Fruit fly (Drosophila melanogaster) whole organism, prepupa: ENCODE data around the gene CG7149.

Experiments
- Blimp-1 ChIP-seq: fragments of 200-800 bp; sonication (Bioruptor generic); optimal IDR thresholded peaks from 3 replicates; lab custom pipeline; 2017; ENCODE audit warnings: missing biosample characterization, missing genetic modification characterization, mild to moderate bottlenecking, moderate library complexity, missing genetic modification reagents
- CG10631 ChIP-seq: fragments of 200-800 bp; sonication (Bioruptor generic); optimal IDR thresholded peaks from 2 replicates; lab custom pipeline; 2016; ENCODE audit warnings: missing biosample characterization, missing genetic modification characterization
- CG10669 ChIP-seq: fragments of 200-800 bp; sonication (Bioruptor generic); optimal IDR thresholded peaks from 3 replicates; lab custom pipeline; 2018; ENCODE audit warnings: missing biosample characterization, mild to moderate bottlenecking, missing genetic modification characterization, moderate library complexity
- CG11902 ChIP-seq: fragments of 200-800 bp; sonication (Bioruptor generic); optimal IDR thresholded peaks from 3 replicates; lab custom pipeline; 2016; ENCODE audit warnings: missing biosample characterization, missing genetic modification characterization
- CG15336 ChIP-seq: fragments of 200-800 bp; sonication (Bioruptor generic); IDR thresholded peaks from 2 replicates; pipeline ENCODE4 v1.3.6; 2022; ENCODE audit warnings: missing biosample characterization, missing genetic modification characterization
- CG1621 ChIP-seq: fragments of 200-800 bp; sonication (Bioruptor generic); optimal IDR thresholded peaks from 3 replicates; lab custom pipeline; 2018; ENCODE audit warnings: missing biosample characterization, mild to moderate bottlenecking, missing genetic modification characterization
- CG16779 ChIP-seq: fragments of 200-800 bp; sonication (Bioruptor generic); optimal IDR thresholded peaks from 3 replicates; lab custom pipeline; 2017; ENCODE audit warnings: missing biosample characterization, mild to moderate bottlenecking, missing genetic modification characterization
- CG3032 ChIP-seq: fragments of 200-800 bp; optimal IDR thresholded peaks from 2 replicates; lab custom pipeline; 2019; ENCODE audit warnings: missing biosample characterization, mild to moderate bottlenecking, missing genetic modification characterization, moderate library complexity
- CG31627 ChIP-seq: fragments of 200-800 bp; sonication (Bioruptor generic); optimal IDR thresholded peaks from 3 replicates; lab custom pipeline; 2016; ENCODE audit warnings: missing biosample characterization, missing genetic modification characterization
- CG34406 ChIP-seq: fragments of 200-800 bp; sonication (Bioruptor generic); optimal IDR thresholded peaks from 3 replicates; lab custom pipeline; 2016; ENCODE audit warnings: missing biosample characterization, missing genetic modification characterization
- CG3919 ChIP-seq: fragments of 200-800 bp; sonication (Bioruptor generic); optimal IDR thresholded peaks from 3 replicates; lab custom pipeline; 2016; ENCODE audit warnings: missing biosample characterization, missing genetic modification characterization
- CG4318 ChIP-seq: fragments of 200-800 bp; sonication (Bioruptor generic); optimal IDR thresholded peaks from 3 replicates; lab custom pipeline; 2017; ENCODE audit warnings: missing biosample characterization, mild to moderate bottlenecking, missing genetic modification characterization
- CG6276 ChIP-seq: fragments of 200-800 bp; sonication (Bioruptor generic); optimal IDR thresholded peaks from 2 replicates; lab custom pipeline; 2017; ENCODE audit warnings: missing biosample characterization, mild to moderate bottlenecking, missing genetic modification characterization
- CG6792 ChIP-seq: fragments of 200-800 bp; sonication (Bioruptor generic); optimal IDR thresholded peaks from 3 replicates; lab custom pipeline; 2016; ENCODE audit warnings: missing biosample characterization, missing genetic modification characterization
- CG6808 ChIP-seq: fragments of 200-800 bp; sonication (Bioruptor generic); optimal IDR thresholded peaks from 3 replicates; lab custom pipeline; 2017; ENCODE audit warnings: missing biosample characterization, missing genetic modification characterization, mild to moderate bottlenecking, moderate library complexity, missing genetic modification reagents
- CG6854 ChIP-seq: fragments of 200-800 bp; sonication (Bioruptor generic); optimal IDR thresholded peaks from 2 replicates; lab custom pipeline; 2017; ENCODE audit warnings: missing biosample characterization, mild to moderate bottlenecking, missing genetic modification characterization
- CG7368 ChIP-seq: fragments of 200-800 bp; sonication (Bioruptor generic); optimal IDR thresholded peaks from 3 replicates; lab custom pipeline; 2016; ENCODE audit warnings: missing biosample characterization, missing genetic modification characterization
- CG8319 ChIP-seq: fragments of 200-800 bp; sonication (Bioruptor generic); optimal IDR thresholded peaks from 3 replicates; lab custom pipeline; 2016; ENCODE audit warnings: missing biosample characterization, missing genetic modification characterization
- CG8632 ChIP-seq: fragments of 200-800 bp; sonication (Bioruptor generic); optimal IDR thresholded peaks from 3 replicates; lab custom pipeline; 2016; ENCODE audit warnings: missing biosample characterization, missing genetic modification characterization
- CG9139 ChIP-seq: fragments of 200-800 bp; sonication (Bioruptor generic); optimal IDR thresholded peaks from 3 replicates; lab custom pipeline; 2017; ENCODE audit warnings: missing biosample characterization, mild to moderate bottlenecking, missing genetic modification characterization
- Eip75B ChIP-seq: fragments of 200-800 bp; sonication (Bioruptor generic); optimal IDR thresholded peaks from 3 replicates; lab custom pipeline; 2016; ENCODE audit warnings: missing biosample characterization, missing genetic modification characterization
- Eip78C ChIP-seq: fragments of 200-800 bp; sonication (Bioruptor generic); peaks from one replicate; lab custom pipeline; 2016; ENCODE audit warnings: missing biosample characterization, missing genetic modification characterization
- Eip93F ChIP-seq: fragments of 200-800 bp; sonication (Bioruptor generic); optimal IDR thresholded peaks from 2 replicates; lab custom pipeline; 2016; ENCODE audit warnings: missing biosample characterization, mild to moderate bottlenecking, missing genetic modification characterization
- Ets21C ChIP-seq: fragments of 200-800 bp; sonication (Bioruptor generic); optimal IDR thresholded peaks from 3 replicates; lab custom pipeline; 2016; ENCODE audit warnings: missing biosample characterization, missing genetic modification characterization
- Ets96B ChIP-seq: fragments of 200-800 bp; optimal IDR thresholded peaks from 2 replicates; lab custom pipeline; 2019; ENCODE audit warnings: missing biosample characterization, mild to moderate bottlenecking, missing genetic modification characterization, moderate library complexity
- Gug ChIP-seq: fragments of 200-800 bp; sonication (Bioruptor generic); IDR thresholded peaks from 2 replicates; pipeline ENCODE4 v1.3.6; 2022; ENCODE audit warnings: missing biosample characterization, missing genetic modification characterization
- Hr38 ChIP-seq: sonication (Bioruptor generic); optimal IDR thresholded peaks from 2 replicates; lab custom pipeline; 2016; ENCODE audit warnings: missing biosample characterization, missing genetic modification characterization
- Hr39 ChIP-seq: fragments of 200-800 bp; sonication (Bioruptor generic); optimal IDR thresholded peaks from 2 replicates; lab custom pipeline; 2016; ENCODE audit warnings: missing biosample characterization, missing genetic modification characterization
- Hr4 ChIP-seq: fragments of 200-800 bp; sonication (Bioruptor generic); optimal IDR thresholded peaks from 3 replicates; lab custom pipeline; 2016; ENCODE audit warnings: missing biosample characterization, missing genetic modification characterization
- Lpt ChIP-seq: fragments of 200-800 bp; sonication (Bioruptor generic); optimal IDR thresholded peaks from 3 replicates; lab custom pipeline; 2016; ENCODE audit warnings: missing biosample characterization, missing genetic modification characterization
- Met ChIP-seq: fragments of 200-800 bp; sonication (Bioruptor generic); optimal IDR thresholded peaks from 3 replicates; lab custom pipeline; 2016; ENCODE audit warnings: missing biosample characterization, missing genetic modification characterization
- OdsH ChIP-seq: fragments of 200-800 bp; sonication (Bioruptor generic); optimal IDR thresholded peaks from 3 replicates; lab custom pipeline; 2016; ENCODE audit warnings: missing biosample characterization, missing genetic modification characterization
- Smox ChIP-seq: fragments of 200-800 bp; sonication (Bioruptor generic); optimal IDR thresholded peaks from 3 replicates; lab custom pipeline; 2016; ENCODE audit warnings: missing biosample characterization, missing genetic modification characterization
- Sox102F ChIP-seq: fragments of 200-800 bp; sonication (Bioruptor generic); optimal IDR thresholded peaks from 2 replicates; lab custom pipeline; 2016; ENCODE audit warnings: missing biosample characterization, mild to moderate bottlenecking, missing genetic modification characterization
- Sox14 ChIP-seq: fragments of 200-800 bp; sonication (Bioruptor generic); optimal IDR thresholded peaks from 3 replicates; lab custom pipeline; 2016; ENCODE audit warnings: missing biosample characterization, missing genetic modification characterization
- Sox15 ChIP-seq: fragments of 200-800 bp; sonication (Bioruptor generic); optimal IDR thresholded peaks from 3 replicates; lab custom pipeline; 2016; ENCODE audit warnings: missing biosample characterization, missing genetic modification characterization
- acj6 ChIP-seq: fragments of 200-800 bp; sonication (Bioruptor generic); optimal IDR thresholded peaks from 3 replicates; lab custom pipeline; 2016; ENCODE audit warnings: missing biosample characterization, missing genetic modification characterization
- cyc ChIP-seq: fragments of 200-800 bp; sonication (Bioruptor generic); optimal IDR thresholded peaks from 3 replicates; lab custom pipeline; 2016; ENCODE audit warnings: missing biosample characterization, missing genetic modification characterization
- dac ChIP-seq: fragments of 200-800 bp; sonication (Bioruptor generic); optimal IDR thresholded peaks from 2 replicates; lab custom pipeline; 2017; ENCODE audit warnings: missing biosample characterization, mild to moderate bottlenecking, missing genetic modification characterization
- dsx ChIP-seq: fragments of 200-800 bp; optimal IDR thresholded peaks from 3 replicates; lab custom pipeline; 2019; ENCODE audit warnings: missing biosample characterization, mild to moderate bottlenecking, missing genetic modification characterization, moderate library complexity; ENCODE audit not compliant: poor library complexity, severe bottlenecking
- eg ChIP-seq: fragments of 200-800 bp; sonication (Bioruptor generic); IDR thresholded peaks from 3 replicates; pipeline ENCODE4 v1.3.6; 2022; ENCODE audit warnings: missing biosample characterization, missing genetic modification characterization
- esn ChIP-seq: fragments of 200-800 bp; sonication (Bioruptor generic); optimal IDR thresholded peaks from 2 replicates; lab custom pipeline; 2016; ENCODE audit warnings: missing biosample characterization, mild to moderate bottlenecking, missing genetic modification characterization, moderate library complexity
- fd59A ChIP-seq: fragments of 200-800 bp; sonication (Bioruptor generic); optimal IDR thresholded peaks from 2 replicates; lab custom pipeline; 2017; ENCODE audit warnings: missing biosample characterization, mild to moderate bottlenecking, missing genetic modification characterization, missing genetic modification reagents
- fd85E ChIP-seq: fragments of 200-800 bp; sonication (Bioruptor generic); optimal IDR thresholded peaks from 3 replicates; lab custom pipeline; 2016; ENCODE audit warnings: missing biosample characterization, missing genetic modification characterization
- fkh ChIP-seq: fragments of 200-800 bp; sonication (Bioruptor generic); optimal IDR thresholded peaks from 3 replicates; lab custom pipeline; 2017; ENCODE audit warnings: missing biosample characterization, mild to moderate bottlenecking, missing genetic modification characterization, moderate library complexity
- lz ChIP-seq: fragments of 200-800 bp; sonication (Bioruptor generic); optimal IDR thresholded peaks from 3 replicates; lab custom pipeline; 2016; ENCODE audit warnings: missing biosample characterization, missing genetic modification characterization
- net ChIP-seq: fragments of 200-800 bp; sonication (Bioruptor generic); optimal IDR thresholded peaks from 3 replicates; lab custom pipeline; 2016; ENCODE audit warnings: missing biosample characterization, missing genetic modification characterization
- pdm3 ChIP-seq: fragments of 200-800 bp; sonication (Bioruptor generic); optimal IDR thresholded peaks from 3 replicates; lab custom pipeline; 2016; ENCODE audit warnings: missing biosample characterization, missing genetic modification characterization
- salr ChIP-seq, 2 experiments: fragments of 200-800 bp; sonication (Bioruptor generic); optimal IDR thresholded peaks; 3 replicates each; lab custom pipeline; 2016 to 2018; ENCODE audit warnings: missing biosample characterization in 2 of 2, missing genetic modification characterization in 2 of 2, mild to moderate bottlenecking in 1 of 2
- spab ChIP-seq: fragments of 200-800 bp; sonication (Bioruptor generic); optimal IDR thresholded peaks from 2 replicates; lab custom pipeline; 2017; ENCODE audit warnings: missing biosample characterization, mild to moderate bottlenecking, missing genetic modification characterization, missing genetic modification reagents
- ss ChIP-seq, 2 experiments: fragments of 200-800 bp; sonication (Bioruptor generic); optimal IDR thresholded peaks; 2 replicates in 1 of 2; 3 replicates in 1 of 2; lab custom pipeline; 2017 to 2018; ENCODE audit warnings: mild to moderate bottlenecking in 2 of 2, missing biosample characterization in 2 of 2, missing genetic modification characterization in 2 of 2, moderate library complexity in 1 of 2
- svp ChIP-seq: fragments of 200-800 bp; sonication (Bioruptor generic); peaks from one replicate; lab custom pipeline; 2016; ENCODE audit warnings: missing biosample characterization, missing genetic modification characterization
- topi ChIP-seq: fragments of 200-800 bp; sonication (Bioruptor generic); optimal IDR thresholded peaks from 3 replicates; lab custom pipeline; 2016; ENCODE audit warnings: missing biosample characterization, missing genetic modification characterization
- vri ChIP-seq: fragments of 200-800 bp; sonication (Bioruptor generic); optimal IDR thresholded peaks from 3 replicates; lab custom pipeline; 2016; ENCODE audit warnings: missing biosample characterization, mild to moderate bottlenecking, missing genetic modification characterization

Gene CG7149

dm6 chr2L:7810519-7810918 is 20.2 kb upstream of the CG7149 start, which contains the start of gene Cdc14:
Gene Cdc14, minus strand, starts transcription at chr2L:7810703.
- TF ChIP-seq CG6276 (no peak), Hr38 (GFP tag; lab: Kevin White, UChicago) (no peak), acj6 (GFP tag; lab: Kevin White, UChicago) (no peak), Gug (GFP tag; lab: Robert Waterston, UW) (no peak), Eip75B (no peak), fd85E (GFP tag; lab: Kevin White, UChicago) (no peak), ss (GFP tag; optimal IDR thresholded peaks at IDR 0.05; lab: Kevin White, UChicago) (no peak), OdsH (GFP tag; lab: Kevin White, UChicago) (no peak), Met (GFP tag; lab: Kevin White, UChicago) (no peak), CG1621 (tag; lab: Kevin White, UChicago) (peak; percentile 95), CG4318 (GFP tag; lab: Kevin White, UChicago) (no peak), dac (GFP tag; lab: Kevin White, UChicago) (no peak), dsx (GFP tag; lab: Kevin White, UChicago) (peak; percentile 1), Eip93F (GFP tag; lab: Kevin White, UChicago) (no peak), Hr4 (GFP tag; lab: Kevin White, UChicago) (no peak), CG34406 (GFP tag; lab: Kevin White, UChicago) (no peak), CG15336 (no peak), salr (GFP tag; optimal IDR thresholded peaks at IDR 0.05; lab: Kevin White, UChicago) (no peak), eg (GFP tag; lab: Robert Waterston, UW) (no peak), CG11902 (GFP tag; lab: Kevin White, UChicago) (no peak), pdm3 (no peak), CG6808 (GFP tag; lab: Kevin White, UChicago) (no peak), spab (GFP tag; lab: Kevin White, UChicago) (no peak), Hr39 (GFP tag; lab: Kevin White, UChicago) (no peak), vri (GFP tag; lab: Kevin White, UChicago) (no peak), CG8319 (GFP tag; lab: Kevin White, UChicago) (no peak), fkh (no peak), CG10631 (GFP tag; lab: Kevin White, UChicago) (no peak), Smox (GFP tag; lab: Kevin White, UChicago) (no peak), lz (GFP tag; lab: Kevin White, UChicago) (no peak), esn (GFP tag; lab: Kevin White, UChicago) (no peak), Ets21C (GFP tag; lab: Kevin White, UChicago) (no peak), Ets96B (no peak), CG31627 (GFP tag; lab: Kevin White, UChicago) (no peak), Sox14 (GFP tag; lab: Kevin White, UChicago) (no peak), CG16779 (tag; lab: Kevin White, UChicago) (no peak), CG10669 (GFP tag; lab: Kevin White, UChicago) (no peak), Sox15 (GFP tag; lab: Kevin White, UChicago) (no peak), topi (no peak), CG6792 (no peak), Eip78C (GFP tag; lab: Kevin White, UChicago) (no peak), net (GFP tag; lab: Kevin White, UChicago) (no peak), Sox102F (GFP tag; lab: Kevin White, UChicago) (peak; percentile 51), CG6854 (peak; percentile 9), CG9139 (GFP tag; lab: Kevin White, UChicago) (peak; percentile 10), CG8632 (GFP tag; lab: Kevin White, UChicago) (no peak), cyc (no peak), fd59A (no peak), CG7368 (GFP tag; lab: Kevin White, UChicago) (no peak), CG3919 (peak; percentile 29), svp (GFP tag; lab: Kevin White, UChicago) (no peak), Blimp-1 (no peak), Lpt (GFP tag; lab: Kevin White, UChicago) (no peak), CG3032 (tag; lab: Kevin White, UChicago) (no peak)
